Worm (Caenorhabditis elegans) whole organism, L4 larva: Measurements from ENCODE around the gene T12E12.6.

Experiments used
- ZK337.2 ChIP-seq: fragments of 200-800 bp; sonication (Bioruptor generic); IDR thresholded peaks from 2 replicates; pipeline ENCODE4 v1.3.6; 2022; ENCODE audit warnings: missing genetic modification reagents, missing genetic modification characterization, missing compliant biosample characterization
- nhr-10 ChIP-seq: fragments of 150-350 bp; optimal IDR thresholded peaks from 2 replicates; lab custom pipeline; 2014; ENCODE audit warnings: missing biosample characterization, missing genetic modification characterization
- snpc-4 ChIP-seq: fragments of 150-350 bp; optimal IDR thresholded peaks from 2 replicates; lab custom pipeline; 2014; ENCODE audit warnings: missing biosample characterization, missing genetic modification characterization
- spr-3 ChIP-seq: fragments of 200-800 bp; sonication (Bioruptor generic); optimal IDR thresholded peaks from 2 replicates; lab custom pipeline; 2018; ENCODE audit warnings: mild to moderate bottlenecking, missing genetic modification characterization, missing compliant biosample characterization
- zag-1 ChIP-seq: fragments of 150-350 bp; optimal IDR thresholded peaks from 2 replicates; lab custom pipeline; 2014; ENCODE audit warnings: missing biosample characterization, missing genetic modification characterization

- TF ChIP-seq nhr-10 (tag; lab: Kevin White, UChicago) (no peak), snpc-4 (tag; lab: Kevin White, UChicago) (no peak), ZK337.2 (GFP tag; lab: Robert Waterston, UW) (no peak), zag-1 (tag; lab: Kevin White, UChicago) (no peak), spr-3 (GFP tag; lab: Kevin White, UChicago) (no peak)
Observed at ce11 chrIV:5584384-5584783, 10.5 kb upstream of the T12E12.6 start, which contains the start of gene fkh-7.
